Worm (Caenorhabditis elegans): ENCODE results near the gene nhr-32.

Gene nhr-32

ce11 chrX:13251354-13251843 is 365 bp upstream of the nhr-32 start (continued):
- TF ChIP-seq lin-13 (GFP tag; optimal IDR thresholded peaks at IDR 0.05), result peak; percentile 16
- TF ChIP-seq nhr-25 (tag; optimal IDR thresholded peaks at IDR 0.05), result peak; percentile 77
- no peak for TF ChIP-seq nhr-12 (tag; optimal IDR thresholded peaks at IDR 0.05)
- TF ChIP-seq dmd-4 (tag; optimal IDR thresholded peaks at IDR 0.05), result no peak
- TF ChIP-seq ztf-4 (tag; optimal IDR thresholded peaks at IDR 0.05), result peak; percentile 61

ce11 chrX:13257577-13257976 is 5.8 kb downstream of the nhr-32 start, which contains the start of gene K08H2.10:
Gene K08H2.10 (plus strand): TSS chrX:13257806.
- TF ChIP-seq fos-1 (tag; optimal IDR thresholded peaks at IDR 0.05) (peak; percentile 67), lin-39 (tag; optimal IDR thresholded peaks at IDR 0.05) (no peak)

ce11 chrX:13261037-13261592 is 9.4 kb downstream of the nhr-32 start:
- TF ChIP-seq crh-2 (tag; optimal IDR thresholded peaks at IDR 0.05), result peak; percentile 2

- TF ChIP-seq ZK546.5 (tag; optimal IDR thresholded peaks at IDR 0.05) (no peak), mdl-1 (tag; optimal IDR thresholded peaks at IDR 0.05) (no peak), ztf-1 (GFP tag; conservative IDR thresholded peaks at IDR 0.05) (no peak), unc-55 (GFP tag; optimal IDR thresholded peaks at IDR 0.05) (no peak), fos-1 (tag; optimal IDR thresholded peaks at IDR 0.05) (no peak), sem-4 (tag; optimal IDR thresholded peaks at IDR 0.05) (no peak), elt-1 (tag; optimal IDR thresholded peaks at IDR 0.05) (no peak), ceh-16 (tag; optimal IDR thresholded peaks at IDR 0.05) (no peak), unc-39 (tag; optimal IDR thresholded peaks at IDR 0.05) (no peak), elt-3 (tag; optimal IDR thresholded peaks at IDR 0.05) (no peak), unc-62 (GFP tag; optimal IDR thresholded peaks at IDR 0.05) (no peak), R02D3.7 (tag; optimal IDR thresholded peaks at IDR 0.05) (no peak), nhr-12 (tag; optimal IDR thresholded peaks at IDR 0.05) (no peak)
Observed at ce11 chrX:13262195-13262594, 10.4 kb downstream of the nhr-32 start, which contains the start of gene K09A11.1. Gene K09A11.1 (plus strand): TSS chrX:13262495.

ce11 chrX:13264550-13264949 is 12.8 kb downstream of the nhr-32 start:
- TF ChIP-seq mbf-1 (tag; optimal IDR thresholded peaks at IDR 0.05), result no peak
- no peak for TF ChIP-seq dmd-4 (tag; optimal IDR thresholded peaks at IDR 0.05)
- TF ChIP-seq lin-11 (tag; optimal IDR thresholded peaks at IDR 0.05), result peak; percentile 28
- peak; percentile 19 for TF ChIP-seq fos-1 (tag; optimal IDR thresholded peaks at IDR 0.05)
- peak; percentile 35 for TF ChIP-seq ztf-4 (tag; optimal IDR thresholded peaks at IDR 0.05)
- TF ChIP-seq ZK546.5 (tag; optimal IDR thresholded peaks at IDR 0.05), result no peak
- no peak for TF ChIP-seq unc-62 (GFP tag; optimal IDR thresholded peaks at IDR 0.05)
- TF ChIP-seq nhr-6 (tag; optimal IDR thresholded peaks at IDR 0.05), result no peak
- TF ChIP-seq nhr-237 (tag; optimal IDR thresholded peaks at IDR 0.05), result no peak
- no peak for TF ChIP-seq ztf-1 (GFP tag; conservative IDR thresholded peaks at IDR 0.05)
- TF ChIP-seq unc-55 (GFP tag; optimal IDR thresholded peaks at IDR 0.05), result peak; percentile 66
- TF ChIP-seq blmp-1 (tag; optimal IDR thresholded peaks at IDR 0.05; ENCODE audit: insufficient read depth), result no peak
- peak; percentile 42 for TF ChIP-seq nhr-21 (tag; optimal IDR thresholded peaks at IDR 0.05)
- no peak for TF ChIP-seq lin-13 (GFP tag; optimal IDR thresholded peaks at IDR 0.05)
- TF ChIP-seq unc-39 (tag; optimal IDR thresholded peaks at IDR 0.05), result no peak
- TF ChIP-seq ceh-16 (tag; optimal IDR thresholded peaks at IDR 0.05), result peak; percentile 31
- TF ChIP-seq F13H6.1 (tag; optimal IDR thresholded peaks at IDR 0.05), result peak; percentile 65
- TF ChIP-seq ztf-11 (tag; optimal IDR thresholded peaks at IDR 0.05), result no peak
- TF ChIP-seq Y55F3AM.14 (GFP tag; optimal IDR thresholded peaks at IDR 0.05), result peak; percentile 23
- no peak for TF ChIP-seq nhr-10 (tag; optimal IDR thresholded peaks at IDR 0.05)
- no peak for TF ChIP-seq egl-27 (tag; optimal IDR thresholded peaks at IDR 0.05)
- no peak for TF ChIP-seq snpc-4 (tag; optimal IDR thresholded peaks at IDR 0.05)
- no peak for TF ChIP-seq skn-1 (tag; optimal IDR thresholded peaks at IDR 0.05)
- TF ChIP-seq sma-9 (GFP tag; optimal IDR thresholded peaks at IDR 0.05), result peak; percentile 68
- no peak for TF ChIP-seq sma-9 (tag; optimal IDR thresholded peaks at IDR 0.05)
- no peak for TF ChIP-seq alr-1 (tag; optimal IDR thresholded peaks at IDR 0.05)
- no peak for TF ChIP-seq elt-1 (tag; optimal IDR thresholded peaks at IDR 0.05)
- TF ChIP-seq nhr-77 (tag; optimal IDR thresholded peaks at IDR 0.05), result no peak
- no peak for TF ChIP-seq R02D3.7 (tag; optimal IDR thresholded peaks at IDR 0.05)
- no peak for TF ChIP-seq nhr-11 (tag; optimal IDR thresholded peaks at IDR 0.05)
- TF ChIP-seq sma-3 (GFP tag; optimal IDR thresholded peaks at IDR 0.05), result peak; percentile 30
- no peak for TF ChIP-seq mdl-1 (tag; optimal IDR thresholded peaks at IDR 0.05)
- TF ChIP-seq gmeb-1 (tag; optimal IDR thresholded peaks at IDR 0.05), result peak; percentile 19
- peak; percentile 36 for TF ChIP-seq C34F6.9 (tag; optimal IDR thresholded peaks at IDR 0.05)
- TF ChIP-seq crh-2 (tag; optimal IDR thresholded peaks at IDR 0.05), result peak; percentile 36
- TF ChIP-seq elt-3 (tag; optimal IDR thresholded peaks at IDR 0.05), result no peak
- TF ChIP-seq mab-5 (tag; optimal IDR thresholded peaks at IDR 0.05), result no peak
- TF ChIP-seq nhr-129 (tag; optimal IDR thresholded peaks at IDR 0.05), result peak; percentile 83
- TF ChIP-seq nhr-25 (tag; optimal IDR thresholded peaks at IDR 0.05), result no peak
- no peak for TF ChIP-seq lin-39 (tag; optimal IDR thresholded peaks at IDR 0.05)
- TF ChIP-seq zag-1 (tag; optimal IDR thresholded peaks at IDR 0.05), result peak; percentile 45
